Fruit fly (Drosophila melanogaster) whole organism, embryonic: ENCODE data around the gene Vha16-2.
A peak's percentile ranks its signal among the peaks of the same experiment; 100 is the strongest.

Experiments used
- BtbVII ChIP-seq: fragments of 200-800 bp; sonication (Bioruptor generic); optimal IDR thresholded peaks from 3 replicates; lab custom pipeline; 2017; ENCODE audit warnings: missing biosample characterization, mild to moderate bottlenecking, missing genetic modification characterization
- CG10267 ChIP-seq: fragments of 200-800 bp; sonication (Bioruptor generic); optimal IDR thresholded peaks from 2 replicates; lab custom pipeline; 2018; ENCODE audit warnings: missing biosample characterization, mild to moderate bottlenecking, missing genetic modification characterization, moderate library complexity
- CG10462 ChIP-seq: fragments of 200-800 bp; sonication (Bioruptor generic); optimal IDR thresholded peaks from 2 replicates; lab custom pipeline; 2016; ENCODE audit warnings: missing biosample characterization, missing genetic modification characterization
- CG12104 ChIP-seq: fragments of 200-800 bp; sonication (Bioruptor generic); optimal IDR thresholded peaks from 3 replicates; lab custom pipeline; 2016; ENCODE audit warnings: missing biosample characterization, missing genetic modification characterization
- CG12155 ChIP-seq: fragments of 200-800 bp; sonication (Bioruptor generic); optimal IDR thresholded peaks from 3 replicates; lab custom pipeline; 2016; ENCODE audit warnings: missing biosample characterization, missing genetic modification characterization
- CG13296 ChIP-seq: fragments of 200-800 bp; sonication (Bioruptor generic); optimal IDR thresholded peaks from 3 replicates; lab custom pipeline; 2018; ENCODE audit warnings: missing biosample characterization, mild to moderate bottlenecking, missing genetic modification characterization
- CG14441 ChIP-seq: fragments of 200-800 bp; sonication (Bioruptor generic); IDR thresholded peaks from 2 replicates; pipeline ENCODE4 v1.3.6; 2022; ENCODE audit warnings: missing biosample characterization, missing genetic modification characterization
- CG15269 ChIP-seq: fragments of 200-800 bp; sonication (Bioruptor generic); optimal IDR thresholded peaks from 2 replicates; lab custom pipeline; 2018; ENCODE audit warnings: missing biosample characterization, mild to moderate bottlenecking, missing genetic modification characterization, moderate library complexity
- CG17568 ChIP-seq: fragments of 200-800 bp; sonication (Bioruptor generic); optimal IDR thresholded peaks from 2 replicates; lab custom pipeline; 2018; ENCODE audit warnings: missing biosample characterization, mild to moderate bottlenecking, missing genetic modification characterization, moderate library complexity
- CG17912 ChIP-seq: fragments of 200-800 bp; sonication (Bioruptor generic); optimal IDR thresholded peaks from 2 replicates; lab custom pipeline; 2018; ENCODE audit warnings: missing biosample characterization, mild to moderate bottlenecking, missing genetic modification characterization
- CG18764 ChIP-seq: fragments of 200-800 bp; sonication (Bioruptor generic); optimal IDR thresholded peaks from 3 replicates; lab custom pipeline; 2016; ENCODE audit warnings: missing biosample characterization, missing genetic modification characterization
- CG30403 ChIP-seq: fragments of 200-800 bp; sonication (Bioruptor generic); optimal IDR thresholded peaks from 3 replicates; lab custom pipeline; 2016; ENCODE audit warnings: missing biosample characterization, missing genetic modification characterization
- CG4730 ChIP-seq: fragments of 200-800 bp; sonication (Bioruptor generic); IDR thresholded peaks from 2 replicates; pipeline ENCODE4 v1.3.6; 2022; ENCODE audit warnings: missing biosample characterization, missing genetic modification characterization
- CG4854 ChIP-seq: fragments of 200-800 bp; sonication (Bioruptor generic); optimal IDR thresholded peaks from 2 replicates; lab custom pipeline; 2016; ENCODE audit warnings: missing biosample characterization, missing genetic modification characterization, inconsistent platforms
- CG6854 ChIP-seq: fragments of 200-800 bp; sonication (Bioruptor generic); optimal IDR thresholded peaks from 3 replicates; lab custom pipeline; 2017; ENCODE audit warnings: missing biosample characterization, mild to moderate bottlenecking, missing genetic modification characterization
- CG8290 ChIP-seq, 3 experiments: fragments of 200-800 bp; sonication (Bioruptor generic); optimal IDR thresholded peaks; 2 replicates each; lab custom pipeline; 2016 to 2019; ENCODE audit warnings: missing biosample characterization in 3 of 3, missing genetic modification characterization in 3 of 3, mild to moderate bottlenecking in 2 of 3, moderate library complexity in 1 of 3
- CG8359 ChIP-seq: fragments of 200-800 bp; sonication (Bioruptor generic); optimal IDR thresholded peaks from 2 replicates; lab custom pipeline; 2017; ENCODE audit warnings: missing biosample characterization, mild to moderate bottlenecking, missing genetic modification characterization, borderline replicate concordance
- CTCF ChIP-seq: fragments of 200-800 bp; sonication (Bioruptor generic); optimal IDR thresholded peaks from 2 replicates; lab custom pipeline; 2017; ENCODE audit warnings: missing biosample characterization, mild to moderate bottlenecking, missing genetic modification characterization, moderate library complexity
- Camta ChIP-seq: fragments of 200-800 bp; sonication (Bioruptor generic); optimal IDR thresholded peaks from 2 replicates; lab custom pipeline; 2016; ENCODE audit warnings: missing biosample characterization, missing genetic modification characterization
- CrebB ChIP-seq: fragments of 200-800 bp; sonication (Bioruptor generic); optimal IDR thresholded peaks from 3 replicates; lab custom pipeline; 2018; ENCODE audit warnings: missing biosample characterization, mild to moderate bottlenecking, missing genetic modification characterization
- Dll ChIP-seq: fragments of 200-800 bp; sonication (Bioruptor generic); IDR thresholded peaks from 4 replicates; pipeline ENCODE4 v1.3.6; 2022; ENCODE audit warnings: missing biosample characterization, missing genetic modification characterization; ENCODE audit not compliant: partially characterized antibody
- HmgZ ChIP-seq: fragments of 200-800 bp; sonication (Bioruptor generic); optimal IDR thresholded peaks from 2 replicates; lab custom pipeline; 2018; ENCODE audit warnings: missing biosample characterization, mild to moderate bottlenecking, missing genetic modification characterization
- Hmr ChIP-seq: fragments of 200-800 bp; sonication (Bioruptor generic); optimal IDR thresholded peaks from 3 replicates; lab custom pipeline; 2017; ENCODE audit warnings: mild to moderate bottlenecking, missing biosample characterization, missing genetic modification reagents, missing genetic modification characterization
- Lpt ChIP-seq: fragments of >200 bp; optimal IDR thresholded peaks from 2 replicates; lab custom pipeline; 2018; ENCODE audit warnings: missing biosample characterization, missing genetic modification characterization
- Med ChIP-seq: fragments of 200-800 bp; sonication (Bioruptor generic); peaks from one replicate; lab custom pipeline; 2016; ENCODE audit warnings: missing biosample characterization, missing genetic modification characterization, mild to moderate bottlenecking, inconsistent platforms, moderate library complexity
- Ptx1 ChIP-seq: fragments of 200-800 bp; sonication (Bioruptor generic); IDR thresholded peaks from 2 replicates; pipeline ENCODE4 v1.3.6; 2022; ENCODE audit warnings: missing biosample characterization, missing genetic modification characterization
- ara ChIP-seq: fragments of 200-800 bp; sonication (Bioruptor generic); IDR thresholded peaks from 2 replicates; pipeline ENCODE4 v1.3.6; 2022; ENCODE audit warnings: missing biosample characterization, missing genetic modification characterization
- ase ChIP-seq: fragments of 200-800 bp; sonication (Bioruptor generic); IDR thresholded peaks from 3 replicates; pipeline ENCODE4 v1.3.6; 2022; ENCODE audit warnings: missing biosample characterization, missing genetic modification characterization
- cato ChIP-seq: fragments of 200-800 bp; sonication (Bioruptor generic); optimal IDR thresholded peaks from 2 replicates; lab custom pipeline; 2016; ENCODE audit warnings: missing biosample characterization, missing genetic modification characterization, borderline replicate concordance
- eyg ChIP-seq: fragments of 200-800 bp; sonication (Bioruptor generic); optimal IDR thresholded peaks from 3 replicates; lab custom pipeline; 2016; ENCODE audit warnings: missing biosample characterization, missing genetic modification characterization
- fd3F ChIP-seq: fragments of 200-800 bp; sonication (Bioruptor generic); optimal IDR thresholded peaks from 2 replicates; lab custom pipeline; 2018; ENCODE audit warnings: missing biosample characterization, mild to moderate bottlenecking, missing genetic modification characterization, moderate library complexity
- kah ChIP-seq: fragments of 200-800 bp; sonication (Bioruptor generic); optimal IDR thresholded peaks from 2 replicates; lab custom pipeline; 2018; ENCODE audit warnings: missing biosample characterization, mild to moderate bottlenecking, missing genetic modification characterization
- mirr ChIP-seq: fragments of 200-800 bp; sonication (Bioruptor generic); optimal IDR thresholded peaks from 3 replicates; lab custom pipeline; 2018; ENCODE audit warnings: missing biosample characterization, mild to moderate bottlenecking, missing genetic modification characterization
- rib ChIP-seq: fragments of 200-800 bp; sonication (Bioruptor generic); IDR thresholded peaks from 2 replicates; pipeline ENCODE4 v1.3.6; 2022; ENCODE audit warnings: missing biosample characterization, missing genetic modification characterization
- scrt ChIP-seq: fragments of 200-800 bp; sonication (Bioruptor generic); optimal IDR thresholded peaks from 2 replicates; lab custom pipeline; 2018; ENCODE audit warnings: missing biosample characterization, mild to moderate bottlenecking, missing genetic modification characterization, moderate library complexity
- tx ChIP-seq: fragments of 200-800 bp; sonication (Bioruptor generic); optimal IDR thresholded peaks from 2 replicates; lab custom pipeline; 2016; ENCODE audit warnings: missing biosample characterization, missing genetic modification characterization
- unpg ChIP-seq: fragments of 200-800 bp; sonication (Bioruptor generic); optimal IDR thresholded peaks from 3 replicates; lab custom pipeline; 2018; ENCODE audit warnings: missing biosample characterization, mild to moderate bottlenecking, missing genetic modification characterization, moderate library complexity
- vvl ChIP-seq: fragments of 200-800 bp; sonication (Bioruptor generic); IDR thresholded peaks from 2 replicates; pipeline ENCODE4 v1.3.6; 2022; ENCODE audit warnings: missing biosample characterization, missing genetic modification characterization

Gene Vha16-2

dm6 chr3L:11493090-11493807 is 18.5 kb downstream of the Vha16-2 start (continued):
- TF ChIP-seq CrebB (tag; lab: Kevin White, UChicago) = peak; percentile 63
- peak; percentile 40 for TF ChIP-seq scrt (GFP tag; lab: Kevin White, UChicago)
- peak; percentile 61; the same call in 1 of the 2 replicates for TF ChIP-seq vvl (GFP tag; lab: Robert Waterston, UW)
- TF ChIP-seq Hmr (GFP tag; lab: Kevin White, UChicago) = peak; percentile 36
- TF ChIP-seq CG8359 (GFP tag; lab: Kevin White, UChicago) = no peak
- peak; percentile 42 for TF ChIP-seq kah (GFP tag; lab: Kevin White, UChicago)
- TF ChIP-seq CTCF (GFP tag; lab: Kevin White, UChicago) = peak; percentile 6
- TF ChIP-seq Dll = peak; percentile 57; the same call in 3 of the 4 replicates
- 0 out of 2 replicates have a peak, but pooled peaks have one; percentile 16 for TF ChIP-seq rib (GFP tag; lab: Robert Waterston, UW)

dm6 chr3L:11508337-11508736 is 33.6 kb downstream of the Vha16-2 start, which contains the start of gene CG33500:
Gene CG33500 (plus strand): TSS chr3L:11508637.
- TF ChIP-seq cato (no peak), eyg (GFP tag; lab: Kevin White, UChicago) (no peak), HmgZ (tag; lab: Kevin White, UChicago) (no peak), tx (GFP tag; lab: Kevin White, UChicago) (no peak), CG12104 (no peak), CG8290 (GFP tag; optimal IDR thresholded peaks at IDR 0.05; lab: Kevin White, UChicago) (no peak), CG8290 (tag; optimal IDR thresholded peaks at IDR 0.05; lab: Kevin White, UChicago) (peak in 1 of 2 experiments; percentile 8), CG4730 (GFP tag; lab: Robert Waterston, UW) (no peak), ara (no peak), CG14441 (GFP tag; lab: Robert Waterston, UW) (no peak), Med (GFP tag; lab: Kevin White, UChicago) (peak; percentile 42), CG17912 (GFP tag; lab: Kevin White, UChicago) (no peak), Camta (GFP tag; lab: Kevin White, UChicago) (no peak), Hmr (GFP tag; lab: Kevin White, UChicago) (peak; percentile 29), CG6854 (GFP tag; lab: Kevin White, UChicago) (no peak)

dm6 chr3L:11509294-11509911 is 34.6 kb downstream of the Vha16-2 start, which contains the start of the genes Sgs8 and Sgs7:
Gene Sgs8 (minus strand): TSS chr3L:11509394.
Gene Sgs7 (plus strand): TSS chr3L:11509861.
- TF ChIP-seq CG10267 (no peak), unpg (no peak), Ptx1 (GFP tag; lab: Robert Waterston, UW) (no peak), CG12155 (GFP tag; lab: Kevin White, UChicago) (no peak), CG30403 (GFP tag; lab: Kevin White, UChicago) (no peak), Lpt (GFP tag; lab: Kevin White, UChicago) (no peak), CG4854 (GFP tag; lab: Kevin White, UChicago) (no peak), CG10462 (GFP tag; lab: Kevin White, UChicago) (no peak)

- TF ChIP-seq mirr (GFP tag; lab: Kevin White, UChicago) (peak; percentile 20), Med (GFP tag; lab: Kevin White, UChicago) (peak; percentile 19), CG13296 (GFP tag; lab: Kevin White, UChicago) (peak; percentile 47), fd3F (GFP tag; lab: Kevin White, UChicago) (peak; percentile 51), CG18764 (GFP tag; lab: Kevin White, UChicago) (no peak), CG15269 (tag; lab: Kevin White, UChicago) (peak; percentile 22), BtbVII (GFP tag; lab: Kevin White, UChicago) (peak; percentile 10), CG17568 (GFP tag; lab: Kevin White, UChicago) (peak; percentile 29), ase (GFP tag; lab: Robert Waterston, UW) (no peak)
Measured at dm6 chr3L:11510489-11510888, 35.7 kb downstream of the Vha16-2 start, which contains the start of gene CG33272. Gene CG33272 (minus strand): TSS chr3L:11510589.
